Worm (Caenorhabditis elegans) whole organism, late embryonic: Measurements from ENCODE around the gene glp-1.
A peak's percentile ranks its signal among the peaks of the same experiment; 100 is the strongest.

Experiments used
- C38D4.7 ChIP-seq: fragments of 200-800 bp; sonication (Bioruptor generic); optimal IDR thresholded peaks from 2 replicates; lab custom pipeline; 2018; ENCODE audit warnings: mild to moderate bottlenecking, missing genetic modification characterization, moderate library complexity, missing compliant biosample characterization
- K02D7.2 ChIP-seq: sonication (generic microtip); optimal IDR thresholded peaks from 2 replicates; lab custom pipeline; 2017; ENCODE audit warnings: mild to moderate bottlenecking, missing genetic modification characterization, missing compliant biosample characterization
- T23F11.4 ChIP-seq: fragments of 200-800 bp; sonication (Bioruptor generic); optimal IDR thresholded peaks from 2 replicates; lab custom pipeline; 2018; ENCODE audit warnings: mild to moderate bottlenecking, missing genetic modification characterization, missing compliant biosample characterization
- Y22D7AL.16 ChIP-seq: sonication (generic microtip); optimal IDR thresholded peaks from 2 replicates; lab custom pipeline; 2016; ENCODE audit warnings: missing genetic modification characterization, missing compliant biosample characterization
- ceh-14 ChIP-seq: sonication (generic microtip); optimal IDR thresholded peaks from 2 replicates; lab custom pipeline; 2016; ENCODE audit warnings: missing genotype, missing genetic modification characterization, missing compliant biosample characterization
- ceh-18 ChIP-seq: sonication (generic microtip); optimal IDR thresholded peaks from 2 replicates; lab custom pipeline; 2016; ENCODE audit warnings: missing genetic modification characterization, missing compliant biosample characterization
- ceh-19 ChIP-seq: fragments of 200-800 bp; sonication (Bioruptor generic); optimal IDR thresholded peaks from 2 replicates; lab custom pipeline; 2018; ENCODE audit warnings: mild to moderate bottlenecking, missing genetic modification characterization, missing compliant biosample characterization
- ceh-24 ChIP-seq: sonication (generic microtip); optimal IDR thresholded peaks from 2 replicates; lab custom pipeline; 2016; ENCODE audit warnings: mild to moderate bottlenecking, missing genetic modification characterization, missing compliant biosample characterization
- ceh-31 ChIP-seq: sonication (generic microtip); optimal IDR thresholded peaks from 2 replicates; lab custom pipeline; 2016; ENCODE audit warnings: missing genetic modification characterization, missing compliant biosample characterization
- che-1 ChIP-seq: sonication (generic microtip); optimal IDR thresholded peaks from 2 replicates; lab custom pipeline; 2016; ENCODE audit warnings: mild to moderate bottlenecking, missing genetic modification characterization, missing compliant biosample characterization
- dve-1 ChIP-seq: sonication (generic microtip); optimal IDR thresholded peaks from 2 replicates; lab custom pipeline; 2017; ENCODE audit warnings: antibody characterized with exemption, mild to moderate bottlenecking, missing genetic modification characterization, missing compliant biosample characterization
- ets-4 ChIP-seq: sonication (generic microtip); optimal IDR thresholded peaks from 2 replicates; lab custom pipeline; 2016; ENCODE audit warnings: missing genetic modification characterization, missing compliant biosample characterization
- eyg-1 ChIP-seq: sonication (generic microtip); optimal IDR thresholded peaks from 2 replicates; lab custom pipeline; 2016; ENCODE audit warnings: missing genotype, missing genetic modification characterization, missing compliant biosample characterization
- fax-1 ChIP-seq: sonication (generic microtip); optimal IDR thresholded peaks from 2 replicates; lab custom pipeline; 2016; ENCODE audit warnings: missing genotype, missing genetic modification characterization, missing compliant biosample characterization
- fkh-6 ChIP-seq: sonication (generic microtip); optimal IDR thresholded peaks from 2 replicates; lab custom pipeline; 2016; ENCODE audit warnings: missing genetic modification characterization, missing compliant biosample characterization
- gmeb-2 ChIP-seq: sonication (generic microtip); optimal IDR thresholded peaks from 2 replicates; lab custom pipeline; 2016; ENCODE audit warnings: missing genetic modification characterization, inconsistent platforms, missing compliant biosample characterization
- hlh-13 ChIP-seq: fragments of 200-800 bp; sonication (Bioruptor generic); optimal IDR thresholded peaks from 2 replicates; lab custom pipeline; 2018; ENCODE audit warnings: mild to moderate bottlenecking, missing genetic modification characterization, missing compliant biosample characterization
- hlh-15 ChIP-seq: sonication (generic microtip); optimal IDR thresholded peaks from 2 replicates; lab custom pipeline; 2016; ENCODE audit warnings: missing genetic modification characterization, missing compliant biosample characterization
- hlh-30 ChIP-seq: sonication (generic microtip); optimal IDR thresholded peaks from 2 replicates; lab custom pipeline; 2017; ENCODE audit warnings: antibody characterized with exemption, missing genetic modification characterization, missing compliant biosample characterization; ENCODE audit not compliant: insufficient read depth
- hlh-6 ChIP-seq: sonication (generic microtip); optimal IDR thresholded peaks from 2 replicates; lab custom pipeline; 2016; ENCODE audit warnings: missing genotype, missing genetic modification characterization, missing compliant biosample characterization
- nfya-1 ChIP-seq: sonication (generic microtip); optimal IDR thresholded peaks from 2 replicates; lab custom pipeline; 2017; ENCODE audit warnings: missing genetic modification characterization, mild to moderate bottlenecking, missing compliant biosample characterization, antibody characterized with exemption, moderate library complexity
- npax-4 ChIP-seq: sonication (generic microtip); optimal IDR thresholded peaks from 2 replicates; lab custom pipeline; 2016; ENCODE audit warnings: missing genetic modification characterization, missing compliant biosample characterization
- odd-2 ChIP-seq: sonication (generic microtip); optimal IDR thresholded peaks from 2 replicates; lab custom pipeline; 2017; ENCODE audit warnings: antibody characterized with exemption, mild to moderate bottlenecking, missing genetic modification characterization, missing compliant biosample characterization
- pax-1 ChIP-seq: fragments of 150-350 bp; optimal IDR thresholded peaks from 2 replicates; lab custom pipeline; 2014; ENCODE audit warnings: missing biosample characterization, missing genetic modification characterization
- pros-1 ChIP-seq: fragments of 150-350 bp; optimal IDR thresholded peaks from 2 replicates; lab custom pipeline; 2014; ENCODE audit warnings: missing biosample characterization, missing genetic modification reagents, missing genetic modification characterization
- ref-2 ChIP-seq: sonication (generic microtip); optimal IDR thresholded peaks from 2 replicates; lab custom pipeline; 2016; ENCODE audit warnings: missing genetic modification characterization, missing compliant biosample characterization
- sox-2 ChIP-seq: fragments of 200-800 bp; sonication (Bioruptor generic); IDR thresholded peaks from 2 replicates; pipeline ENCODE4 v1.3.6; 2022; ENCODE audit warnings: missing genetic modification reagents, missing genetic modification characterization, missing compliant biosample characterization
- sox-4 ChIP-seq: sonication (generic microtip); optimal IDR thresholded peaks from 2 replicates; lab custom pipeline; 2017; ENCODE audit warnings: mild to moderate bottlenecking, missing genetic modification characterization, inconsistent platforms, missing compliant biosample characterization
- tbx-7 ChIP-seq: sonication (generic microtip); optimal IDR thresholded peaks from 2 replicates; lab custom pipeline; 2016; ENCODE audit warnings: missing genotype, missing genetic modification characterization, missing compliant biosample characterization
- unc-42 ChIP-seq: sonication (generic microtip); optimal IDR thresholded peaks from 2 replicates; lab custom pipeline; 2016; ENCODE audit warnings: missing genotype, missing genetic modification characterization, missing compliant biosample characterization
- unc-86 ChIP-seq: sonication (generic microtip); optimal IDR thresholded peaks from 2 replicates; lab custom pipeline; 2016; ENCODE audit warnings: missing genetic modification characterization, missing compliant biosample characterization
- zip-5 ChIP-seq: sonication (generic microtip); optimal IDR thresholded peaks from 2 replicates; lab custom pipeline; 2016; ENCODE audit warnings: missing genetic modification characterization, missing compliant biosample characterization
- ztf-16 ChIP-seq: sonication (generic microtip); optimal IDR thresholded peaks from 2 replicates; lab custom pipeline; 2017; ENCODE audit warnings: missing genetic modification characterization, missing compliant biosample characterization

The glp-1 gene

ce11 chrIII:9115745-9116144 lies 23.7 kb downstream of the glp-1 start:
- TF ChIP-seq ztf-16 (tag; lab: Kevin White, UChicago) (no peak), eyg-1 (tag; lab: Kevin White, UChicago) (no peak), hlh-30 (tag; lab: Kevin White, UChicago) (no peak), tbx-7 (tag; lab: Kevin White, UChicago) (no peak), dve-1 (no peak), fax-1 (no peak), unc-42 (no peak), unc-86 (tag; lab: Kevin White, UChicago) (no peak), ceh-24 (tag; lab: Kevin White, UChicago) (no peak)

- TF ChIP-seq fkh-6 (tag; lab: Kevin White, UChicago) (no peak), gmeb-2 (tag; lab: Kevin White, UChicago) (no peak), nfya-1 (tag; lab: Kevin White, UChicago) (no peak), T23F11.4 (no peak), pax-1 (tag; lab: Kevin White, UChicago) (no peak), che-1 (no peak), ceh-18 (no peak), hlh-13 (GFP tag; lab: Kevin White, UChicago) (no peak), zip-5 (tag; lab: Kevin White, UChicago) (no peak), fax-1 (no peak)
These were observed 26.3 kb downstream of the glp-1 start, which contains the start of gene grl-11 for ce11 chrIII:9118314-9118850. grl-11 (minus strand) TSS chrIII:9118364.

DNA sequence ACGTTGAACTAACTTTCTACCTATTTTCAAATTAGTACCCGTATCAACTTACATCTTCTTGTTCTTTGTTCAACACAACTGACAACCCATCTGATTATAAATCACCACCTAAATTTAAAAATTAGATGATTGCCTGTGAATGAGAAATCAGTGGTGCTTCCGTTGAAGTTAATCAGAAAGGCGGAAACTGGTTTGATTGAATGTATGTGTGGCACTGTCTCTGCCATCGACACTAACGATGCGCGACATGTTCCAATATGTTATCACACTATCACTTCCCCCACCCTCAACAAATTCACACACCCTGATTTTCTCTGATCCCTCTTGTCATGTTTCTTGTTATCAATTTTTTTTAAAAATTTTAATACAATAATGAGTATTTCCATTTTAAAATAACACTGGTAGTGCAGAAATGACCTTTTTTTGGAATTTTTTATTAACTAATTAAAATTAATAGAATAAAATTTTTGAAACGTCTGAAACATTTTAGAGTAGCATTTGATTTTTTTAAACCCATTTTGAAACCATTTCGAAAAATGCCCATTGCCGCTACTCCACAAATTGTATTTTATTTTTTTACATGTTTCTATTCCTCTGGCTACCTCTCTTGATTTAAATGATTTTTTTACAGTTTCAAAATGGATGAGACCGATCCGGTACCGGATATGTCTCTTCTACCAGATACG lies 27.0 kb downstream of the glp-1 start, which contains the start of gene ced-11:
ced-11 (plus strand) TSS at position 636 of the 686 bp plus-strand sequence.
- TF ChIP-seq ref-2: no peak
- TF ChIP-seq Y22D7AL.16 (tag; lab: Kevin White, UChicago): no peak
- TF ChIP-seq sox-4 (tag; lab: Kevin White, UChicago): no peak
- no peak for TF ChIP-seq zip-5 (tag; lab: Kevin White, UChicago)
- no peak for TF ChIP-seq K02D7.2 (tag; lab: Kevin White, UChicago)
- TF ChIP-seq ets-4: no peak
- TF ChIP-seq ceh-19 (GFP tag; lab: Kevin White, UChicago): no peak
- TF ChIP-seq odd-2: no peak
- TF ChIP-seq ceh-14 (tag; lab: Kevin White, UChicago): no peak
- TF ChIP-seq hlh-6 (tag; lab: Kevin White, UChicago): no peak
- no peak for TF ChIP-seq pros-1 (tag; lab: Kevin White, UChicago)
- TF ChIP-seq fax-1: no peak
- no peak for TF ChIP-seq hlh-15 (tag; lab: Kevin White, UChicago)

ce11 chrIII:9125789-9126304 lies 33.8 kb downstream of the glp-1 start, which contains the start of gene sec-16A.1:
sec-16A.1 (plus strand) TSS chrIII:9125839.
- TF ChIP-seq pax-1 (tag; lab: Kevin White, UChicago): peak; percentile 34
- no peak for TF ChIP-seq npax-4 (tag; lab: Kevin White, UChicago)
- no peak for TF ChIP-seq pros-1 (tag; lab: Kevin White, UChicago)
- TF ChIP-seq T23F11.4: no peak
- TF ChIP-seq C38D4.7 (GFP tag; lab: Kevin White, UChicago): no peak
- TF ChIP-seq hlh-6 (tag; lab: Kevin White, UChicago): no peak
- TF ChIP-seq, all 69 proteins: peak for 1

ce11 chrIII:9130588-9130987 lies 38.5 kb downstream of the glp-1 start, which contains the start of gene ZK512.10:
ZK512.10 (plus strand) TSS chrIII:9130888.
- TF ChIP-seq hlh-30 (tag; lab: Kevin White, UChicago): no peak
- no peak for TF ChIP-seq unc-86 (tag; lab: Kevin White, UChicago)
- TF ChIP-seq sox-2 (GFP tag; lab: Robert Waterston, UW): no peak
- no peak for TF ChIP-seq ceh-18
- TF ChIP-seq Y22D7AL.16 (tag; lab: Kevin White, UChicago): no peak
- TF ChIP-seq ceh-31 (tag; lab: Kevin White, UChicago): no peak
- TF ChIP-seq, all 69 proteins: peak for 0
